Worm (Caenorhabditis elegans): Measurements from ENCODE around the gene alh-10.

- TF ChIP-seq elt-2 (tag; optimal IDR thresholded peaks at IDR 0.05) = no peak
- TF ChIP-seq rnt-1 (tag; optimal IDR thresholded peaks at IDR 0.05) = no peak
- TF ChIP-seq nhr-90 (tag; optimal IDR thresholded peaks at IDR 0.05; ENCODE audit: poor library complexity) = no peak
- TF ChIP-seq vab-15 (tag; optimal IDR thresholded peaks at IDR 0.05) = no peak
- TF ChIP-seq ceh-82 (tag; optimal IDR thresholded peaks at IDR 0.05) = no peak
- TF ChIP-seq nhr-20 (tag; optimal IDR thresholded peaks at IDR 0.05) = no peak
- no peak for TF ChIP-seq ztf-11 (tag; optimal IDR thresholded peaks at IDR 0.05)
- no peak for TF ChIP-seq unc-62 (GFP tag; optimal IDR thresholded peaks at IDR 0.05)
- TF ChIP-seq lir-3 (tag; optimal IDR thresholded peaks at IDR 0.05; ENCODE audit: poor library complexity) = no peak
- TF ChIP-seq mdl-1 (tag; optimal IDR thresholded peaks at IDR 0.05) = no peak
- no peak for TF ChIP-seq C04F5.9 (tag; optimal IDR thresholded peaks at IDR 0.05)
Observed at ce11 chrX:7122655-7123054, 20.8 kb downstream of the alh-10 start.

Data from whole organism, L1 larva.